Fruit fly (Drosophila melanogaster) whole organism, embryonic: ENCODE measurements around the gene CG14401.

Experiments
- ATbp ChIP-seq: fragments of 200-800 bp; sonication (Bioruptor generic); optimal IDR thresholded peaks from 2 replicates; lab custom pipeline; 2017; ENCODE audit warnings: missing biosample characterization, mild to moderate bottlenecking, missing genetic modification characterization, missing genetic modification reagents
- Asciz ChIP-seq: fragments of 200-800 bp; sonication (Bioruptor generic); optimal IDR thresholded peaks from 2 replicates; lab custom pipeline; 2017; ENCODE audit warnings: missing biosample characterization, mild to moderate bottlenecking, missing genetic modification characterization, missing genetic modification reagents
- Bteb2 ChIP-seq: fragments of 200-800 bp; sonication (Bioruptor generic); optimal IDR thresholded peaks from 2 replicates; lab custom pipeline; 2016; ENCODE audit warnings: missing biosample characterization, missing genetic modification characterization
- CG10543 ChIP-seq: fragments of 200-800 bp; sonication (Bioruptor generic); optimal IDR thresholded peaks from 3 replicates; lab custom pipeline; 2017; ENCODE audit warnings: missing biosample characterization, mild to moderate bottlenecking, missing genetic modification characterization, moderate library complexity
- CG11247 ChIP-seq: fragments of 200-800 bp; sonication (Bioruptor generic); IDR thresholded peaks from 2 replicates; pipeline ENCODE4 v1.3.6; 2022; ENCODE audit warnings: missing biosample characterization, missing genetic modification characterization
- CG11456 ChIP-seq: fragments of 200-800 bp; sonication (Bioruptor generic); IDR thresholded peaks from 3 replicates; pipeline ENCODE4 v1.3.6; 2022; ENCODE audit warnings: missing biosample characterization, missing genetic modification characterization
- CG12659 ChIP-seq: fragments of 200-800 bp; sonication (Bioruptor generic); optimal IDR thresholded peaks from 3 replicates; lab custom pipeline; 2017; ENCODE audit warnings: mild to moderate bottlenecking, missing biosample characterization, missing genetic modification reagents, missing genetic modification characterization
- CG12769 ChIP-seq: fragments of 200-800 bp; sonication (Bioruptor generic); optimal IDR thresholded peaks from 2 replicates; lab custom pipeline; 2019; ENCODE audit warnings: missing biosample characterization, mild to moderate bottlenecking, missing genetic modification characterization, moderate library complexity
- CG13894 ChIP-seq: fragments of 200-800 bp; sonication (Bioruptor generic); optimal IDR thresholded peaks from 3 replicates; lab custom pipeline; 2018; ENCODE audit warnings: missing biosample characterization, mild to moderate bottlenecking, missing genetic modification characterization, moderate library complexity
- CG14710 ChIP-seq: fragments of 200-800 bp; sonication (Bioruptor generic); optimal IDR thresholded peaks from 3 replicates; lab custom pipeline; 2019; ENCODE audit warnings: missing biosample characterization, mild to moderate bottlenecking, missing genetic modification characterization, moderate library complexity
- CG14860 ChIP-seq: fragments of 200-800 bp; sonication (Bioruptor generic); IDR thresholded peaks from 3 replicates; pipeline ENCODE4 v1.3.6; 2022; ENCODE audit warnings: missing biosample characterization, missing genetic modification characterization; ENCODE audit not compliant: partially characterized antibody
- CG16815 ChIP-seq: fragments of 200-800 bp; sonication (Bioruptor generic); optimal IDR thresholded peaks from 3 replicates; lab custom pipeline; 2017; ENCODE audit warnings: missing biosample characterization, mild to moderate bottlenecking, missing genetic modification characterization
- CG17328 ChIP-seq: fragments of 200-800 bp; sonication (Bioruptor generic); IDR thresholded peaks from 2 replicates; pipeline ENCODE4 v1.3.6; 2022; ENCODE audit warnings: missing biosample characterization, missing genetic modification characterization
- CG2202 ChIP-seq: fragments of 200-800 bp; sonication (Bioruptor generic); optimal IDR thresholded peaks from 2 replicates; lab custom pipeline; 2018; ENCODE audit warnings: missing biosample characterization, mild to moderate bottlenecking, missing genetic modification characterization
- CG2678 ChIP-seq: fragments of 200-800 bp; sonication (Bioruptor generic); optimal IDR thresholded peaks from 3 replicates; lab custom pipeline; 2019; ENCODE audit warnings: missing biosample characterization, mild to moderate bottlenecking, missing genetic modification characterization, moderate library complexity
- CG30431 ChIP-seq: fragments of 200-800 bp; sonication (Bioruptor generic); optimal IDR thresholded peaks from 2 replicates; lab custom pipeline; 2017; ENCODE audit warnings: missing biosample characterization, missing genetic modification characterization
- CG33557 ChIP-seq: fragments of 200-800 bp; sonication (Bioruptor generic); optimal IDR thresholded peaks from 2 replicates; lab custom pipeline; 2019; ENCODE audit warnings: missing biosample characterization, mild to moderate bottlenecking, missing genetic modification characterization, moderate library complexity
- CG5245 ChIP-seq: fragments of 200-800 bp; sonication (Bioruptor generic); optimal IDR thresholded peaks from 3 replicates; lab custom pipeline; 2016; ENCODE audit warnings: missing biosample characterization, missing genetic modification characterization
- CG9817 ChIP-seq: fragments of 200-800 bp; sonication (Bioruptor generic); optimal IDR thresholded peaks from 2 replicates; lab custom pipeline; 2018; ENCODE audit warnings: missing biosample characterization, mild to moderate bottlenecking, missing genetic modification characterization, moderate library complexity
- Chrac-16 ChIP-seq: fragments of 200-800 bp; sonication (Bioruptor generic); optimal IDR thresholded peaks from 3 replicates; lab custom pipeline; 2016; ENCODE audit warnings: missing biosample characterization, missing genetic modification characterization
- CrebB ChIP-seq: fragments of 200-800 bp; sonication (Bioruptor generic); optimal IDR thresholded peaks from 3 replicates; lab custom pipeline; 2018; ENCODE audit warnings: missing biosample characterization, mild to moderate bottlenecking, missing genetic modification characterization
- Dip3 ChIP-seq: fragments of 200-800 bp; sonication (Bioruptor generic); optimal IDR thresholded peaks from 3 replicates; lab custom pipeline; 2016; ENCODE audit warnings: missing biosample characterization, missing genetic modification characterization
- Dref ChIP-seq: fragments of 200-800 bp; sonication (Bioruptor generic); IDR thresholded peaks from 2 replicates; pipeline ENCODE4 v1.3.6; 2022; ENCODE audit warnings: missing biosample characterization, missing genetic modification characterization
- Ets97D ChIP-seq: fragments of 200-800 bp; sonication (Bioruptor generic); optimal IDR thresholded peaks from 3 replicates; lab custom pipeline; 2016; ENCODE audit warnings: missing biosample characterization, missing genetic modification characterization
- Mrtf ChIP-seq: fragments of 200-800 bp; sonication (Bioruptor generic); IDR thresholded peaks from 3 replicates; pipeline ENCODE4 v1.3.6; 2022; ENCODE audit warnings: missing biosample characterization, missing genetic modification characterization
- NC2β ChIP-seq: fragments of 200-800 bp; sonication (Bioruptor generic); optimal IDR thresholded peaks from 2 replicates; lab custom pipeline; 2016; ENCODE audit warnings: missing biosample characterization, missing genetic modification characterization
- Oli ChIP-seq: fragments of 200-800 bp; sonication (Bioruptor generic); optimal IDR thresholded peaks from 2 replicates; lab custom pipeline; 2018; ENCODE audit warnings: missing biosample characterization, mild to moderate bottlenecking, missing genetic modification characterization, moderate library complexity
- Rfx ChIP-seq: fragments of 200-800 bp; sonication (Bioruptor generic); IDR thresholded peaks from 2 replicates; pipeline ENCODE4 v1.3.6; 2022; ENCODE audit warnings: missing biosample characterization, missing genetic modification characterization
- Side ChIP-seq: fragments of 200-800 bp; sonication (Bioruptor generic); optimal IDR thresholded peaks from 2 replicates; lab custom pipeline; 2016; ENCODE audit warnings: missing biosample characterization, missing genetic modification characterization
- Sry-δ ChIP-seq: fragments of 200-800 bp; sonication (Bioruptor generic); optimal IDR thresholded peaks from 2 replicates; lab custom pipeline; 2016; ENCODE audit warnings: missing biosample characterization, missing genetic modification characterization
- Vsx1 ChIP-seq: fragments of 200-800 bp; sonication (Bioruptor generic); optimal IDR thresholded peaks from 2 replicates; lab custom pipeline; 2017; ENCODE audit warnings: missing biosample characterization, mild to moderate bottlenecking, missing genetic modification characterization, missing genetic modification reagents
- amos ChIP-seq: fragments of 200-800 bp; sonication (Bioruptor generic); IDR thresholded peaks from 2 replicates; pipeline ENCODE4 v1.3.6; 2022; ENCODE audit warnings: missing biosample characterization, missing genetic modification characterization; ENCODE audit not compliant: partially characterized antibody
- ase ChIP-seq: fragments of 200-800 bp; sonication (Bioruptor generic); IDR thresholded peaks from 3 replicates; pipeline ENCODE4 v1.3.6; 2022; ENCODE audit warnings: missing biosample characterization, missing genetic modification characterization
- bbx ChIP-seq: fragments of 200-800 bp; sonication (Bioruptor generic); IDR thresholded peaks from 2 replicates; pipeline ENCODE4 v1.3.6; 2022; ENCODE audit warnings: missing biosample characterization, missing genetic modification characterization; ENCODE audit not compliant: partially characterized antibody
- br ChIP-seq: fragments of >200 bp; optimal IDR thresholded peaks from 2 replicates; lab custom pipeline; 2017
- cad ChIP-seq: fragments of >200 bp; optimal IDR thresholded peaks from 2 replicates; lab custom pipeline; 2017; ENCODE audit warnings: missing biosample characterization, missing genetic modification characterization
- chn ChIP-seq: fragments of 200-800 bp; sonication (Bioruptor generic); optimal IDR thresholded peaks from 2 replicates; lab custom pipeline; 2016; ENCODE audit warnings: missing biosample characterization, missing genetic modification characterization
- corto ChIP-seq: fragments of 200-800 bp; sonication (Bioruptor generic); optimal IDR thresholded peaks from 2 replicates; lab custom pipeline; 2016; ENCODE audit warnings: missing biosample characterization, mild to moderate bottlenecking, missing genetic modification characterization, moderate library complexity
- eyg ChIP-seq: fragments of 200-800 bp; sonication (Bioruptor generic); optimal IDR thresholded peaks from 3 replicates; lab custom pipeline; 2016; ENCODE audit warnings: missing biosample characterization, missing genetic modification characterization
- gem ChIP-seq: fragments of 200-800 bp; sonication (Bioruptor generic); optimal IDR thresholded peaks from 2 replicates; lab custom pipeline; 2019; ENCODE audit warnings: missing biosample characterization, mild to moderate bottlenecking, missing genetic modification characterization, moderate library complexity
- knrl ChIP-seq: fragments of 200-800 bp; sonication (Bioruptor generic); IDR thresholded peaks from 3 replicates; pipeline ENCODE4 v1.3.6; 2022; ENCODE audit warnings: missing biosample characterization, missing genetic modification characterization; ENCODE audit not compliant: partially characterized antibody
- lmd ChIP-seq: fragments of 200-800 bp; sonication (Bioruptor generic); IDR thresholded peaks from 2 replicates; pipeline ENCODE4 v1.3.6; 2022; ENCODE audit warnings: missing biosample characterization, missing genetic modification characterization
- oc ChIP-seq: fragments of 200-800 bp; sonication (Bioruptor generic); optimal IDR thresholded peaks from 2 replicates; lab custom pipeline; 2018; ENCODE audit warnings: missing biosample characterization, mild to moderate bottlenecking, missing genetic modification characterization, moderate library complexity
- ranshi ChIP-seq: fragments of 200-800 bp; sonication (Bioruptor generic); IDR thresholded peaks from 2 replicates; pipeline ENCODE4 v1.3.6; 2022; ENCODE audit warnings: missing biosample characterization, missing genetic modification characterization
- repo ChIP-seq: fragments of 200-800 bp; sonication (Bioruptor generic); optimal IDR thresholded peaks from 2 replicates; lab custom pipeline; 2016; ENCODE audit warnings: missing biosample characterization, missing genetic modification characterization
- sisA ChIP-seq: fragments of 200-800 bp; sonication (Bioruptor generic); IDR thresholded peaks from 2 replicates; pipeline ENCODE4 v1.3.6; 2022; ENCODE audit warnings: missing biosample characterization, missing genetic modification characterization
- slp2 ChIP-seq: fragments of 200-800 bp; sonication (Bioruptor generic); optimal IDR thresholded peaks from 2 replicates; lab custom pipeline; 2016; ENCODE audit warnings: missing biosample characterization, missing genetic modification characterization
- sob ChIP-seq: fragments of 200-800 bp; sonication (Bioruptor generic); IDR thresholded peaks from 2 replicates; pipeline ENCODE4 v1.3.6; 2022; ENCODE audit warnings: missing biosample characterization, missing genetic modification characterization
- tap ChIP-seq: fragments of 200-800 bp; optimal IDR thresholded peaks from 3 replicates; lab custom pipeline; 2019; ENCODE audit warnings: missing biosample characterization, mild to moderate bottlenecking, missing genetic modification characterization, moderate library complexity
- tup ChIP-seq: fragments of 200-800 bp; sonication (Bioruptor generic); optimal IDR thresholded peaks from 2 replicates; lab custom pipeline; 2016; ENCODE audit warnings: missing biosample characterization, mild to moderate bottlenecking, missing genetic modification characterization, moderate library complexity
- zfh1 ChIP-seq: fragments of 200-800 bp; sonication (Bioruptor generic); IDR thresholded peaks from 3 replicates; pipeline ENCODE4 v1.3.6; 2022; ENCODE audit warnings: missing biosample characterization, missing genetic modification characterization

The CG14401 gene

DNA sequence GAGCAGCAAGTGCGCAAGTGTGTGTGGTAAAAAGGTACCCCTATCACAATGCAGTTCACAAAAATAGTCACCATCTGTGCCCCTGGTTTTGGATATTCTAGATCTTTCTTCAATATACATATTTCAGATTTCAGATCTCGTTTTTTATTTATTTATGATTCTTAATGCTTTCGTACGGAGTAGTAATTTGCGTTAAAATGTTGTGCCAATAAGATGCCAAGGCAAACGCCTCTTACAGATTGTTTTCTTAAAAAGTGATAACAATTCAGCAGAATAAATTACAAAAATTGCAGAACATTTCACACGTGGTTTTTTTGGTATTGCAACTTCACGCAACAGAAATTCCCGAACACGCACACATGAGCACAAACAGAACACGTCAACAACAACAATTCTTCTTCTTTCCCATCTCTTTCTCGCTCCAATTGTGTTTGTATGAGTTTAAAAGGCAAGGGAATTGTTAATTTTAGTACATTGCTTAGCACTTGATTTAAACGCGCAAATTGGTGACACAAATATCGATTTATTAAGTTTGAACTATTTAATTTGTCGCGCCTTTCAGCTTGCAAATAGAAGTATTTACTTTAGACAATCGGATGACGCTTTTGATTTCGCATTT lies 48.5 kb downstream of the CG14401 start (continued):
- no peak for TF ChIP-seq tap (tag; lab: Kevin White, UChicago)
- TF ChIP-seq CG2202 (tag; lab: Kevin White, UChicago), result peak; percentile 31
- TF ChIP-seq Vsx1 (GFP tag; lab: Kevin White, UChicago), result peak; percentile 54
- peak; percentile 73 for TF ChIP-seq Dip3 (GFP tag; lab: Kevin White, UChicago)
- peak; percentile 78 for TF ChIP-seq oc (tag; lab: Kevin White, UChicago)
- TF ChIP-seq slp2, result peak; percentile 45
- TF ChIP-seq Bteb2, result peak; percentile 67
- TF ChIP-seq tup, result peak; percentile 61
- TF ChIP-seq NC2β (GFP tag; lab: Kevin White, UChicago), result peak; percentile 78
- peak; percentile 54 for TF ChIP-seq eyg (GFP tag; lab: Kevin White, UChicago)
- TF ChIP-seq ase (GFP tag; lab: Robert Waterston, UW), result no peak
- peak; percentile 27 for TF ChIP-seq Asciz
- TF ChIP-seq CG16815 (GFP tag; lab: Kevin White, UChicago), result peak; percentile 35
- peak; percentile 76 for TF ChIP-seq Rfx
- TF ChIP-seq CG30431, result peak; percentile 60
- peak; percentile 83 for TF ChIP-seq CG17328
- TF ChIP-seq corto (GFP tag; lab: Kevin White, UChicago), result peak; percentile 3
- peak; percentile 58 for TF ChIP-seq CG11247 (GFP tag; lab: Robert Waterston, UW)
- no peak for TF ChIP-seq bbx (GFP tag; lab: Robert Waterston, UW)
- TF ChIP-seq CG12769 (tag; lab: Kevin White, UChicago), result peak; percentile 56
- TF ChIP-seq CG10543 (GFP tag; lab: Kevin White, UChicago), result peak; percentile 68
- TF ChIP-seq CrebB, result peak; percentile 74
- TF ChIP-seq CG9817 (tag; lab: Kevin White, UChicago), result peak; percentile 36
- no peak for TF ChIP-seq CG2678 (tag; lab: Kevin White, UChicago)
- peak; percentile 83 for TF ChIP-seq zfh1 (GFP tag; lab: Robert Waterston, UW)
- TF ChIP-seq, all 482 proteins: peak for 245

dm6 chr2L:20918733-20919132 lies 49.1 kb downstream of the CG14401 start, which contains the start of the genes CG43739 and sky:
Gene CG43739, minus strand, starts transcription at chr2L:20918931.
Gene sky, minus strand, starts transcription at chr2L:20918931.
- TF ChIP-seq Chrac-16 (peak; percentile 16), CG12659 (GFP tag; lab: Kevin White, UChicago) (peak; percentile 35), CG14860 (peak; percentile 64), Side (GFP tag; lab: Kevin White, UChicago) (peak; percentile 33), sisA (GFP tag; lab: Robert Waterston, UW) (no peak), CG5245 (GFP tag; lab: Kevin White, UChicago) (no peak), cad (no peak), sob (peak; percentile 64), Ets97D (peak; percentile 79), gem (tag; lab: Kevin White, UChicago) (peak; percentile 0), CG33557 (no peak), Dref (GFP tag; lab: Robert Waterston, UW) (peak; percentile 94), CG14710 (tag; lab: Kevin White, UChicago) (peak; percentile 60), CG13894 (peak; percentile 23), chn (GFP tag; lab: Kevin White, UChicago) (peak; percentile 16), br (lab: Kevin White, UChicago) (no peak), Mrtf (peak; percentile 12; the same call in 1 of the 3 replicates), CG11456 (GFP tag; lab: Robert Waterston, UW) (peak; percentile 46; the same call in 1 of the 3 replicates), Oli (no peak), knrl (GFP tag; lab: Robert Waterston, UW) (peak; percentile 84), repo (GFP tag; lab: Kevin White, UChicago) (peak; percentile 10), ranshi (GFP tag; lab: Robert Waterston, UW) (no peak), lmd (GFP tag; lab: Robert Waterston, UW) (0 out of 2 replicates have a peak, but pooled peaks have one; percentile 6), amos (peak; percentile 91), ATbp (GFP tag; lab: Kevin White, UChicago) (no peak), Sry-δ (GFP tag; lab: Kevin White, UChicago) (peak; percentile 99)
